Worm (Caenorhabditis elegans) whole organism, L1 larva: ENCODE data around the gene sysm-1.
A peak's percentile ranks its signal among the peaks of the same experiment; 100 is the strongest.

Experiments used
- C34B4.2 ChIP-seq: sonication (generic microtip); optimal IDR thresholded peaks from 2 replicates; lab custom pipeline; 2017; ENCODE audit warnings: mild to moderate bottlenecking, missing genetic modification characterization, missing compliant biosample characterization
- F16B12.6 ChIP-seq: fragments of 150-350 bp; optimal IDR thresholded peaks from 2 replicates; lab custom pipeline; 2014; ENCODE audit warnings: missing biosample characterization, missing genetic modification characterization
- Y116A8C.19 ChIP-seq: sonication (generic microtip); optimal IDR thresholded peaks from 2 replicates; lab custom pipeline; 2016; ENCODE audit warnings: missing compliant biosample characterization, missing genetic modification characterization, borderline replicate concordance
- aha-1 ChIP-seq: fragments of 150-350 bp; optimal IDR thresholded peaks from 2 replicates; lab custom pipeline; 2014; ENCODE audit warnings: missing biosample characterization, missing genetic modification characterization
- alr-1 ChIP-seq: fragments of 200-800 bp; sonication (Bioruptor generic); optimal IDR thresholded peaks from 2 replicates; lab custom pipeline; 2018; ENCODE audit warnings: borderline replicate concordance, mild to moderate bottlenecking, missing genetic modification characterization, missing compliant biosample characterization
- blmp-1 ChIP-seq: fragments of 150-350 bp; optimal IDR thresholded peaks from 2 replicates; lab custom pipeline; 2014; ENCODE audit warnings: missing biosample characterization, missing genetic modification characterization
- ceh-8 ChIP-seq: fragments of 200-800 bp; sonication (Bioruptor generic); optimal IDR thresholded peaks from 2 replicates; lab custom pipeline; 2018; ENCODE audit warnings: mild to moderate bottlenecking, missing genetic modification characterization, moderate library complexity, missing compliant biosample characterization
- ceh-90 ChIP-seq: sonication (generic microtip); optimal IDR thresholded peaks from 2 replicates; lab custom pipeline; 2016; ENCODE audit warnings: missing genetic modification characterization, missing compliant biosample characterization
- dpl-1 ChIP-seq, 3 experiments: fragments of 150-350 bp in 2 of 3; sonication (generic microtip) in 1 of 3; optimal IDR thresholded peaks; 2 replicates each; lab custom pipeline; 2014 to 2017; ENCODE audit warnings: missing biosample characterization in 3 of 3, missing genetic modification characterization in 3 of 3, missing genetic modification reagents in 3 of 3
- dsc-1 ChIP-seq: sonication (generic microtip); optimal IDR thresholded peaks from 2 replicates; lab custom pipeline; 2016; ENCODE audit warnings: mild to moderate bottlenecking, missing genetic modification characterization, missing compliant biosample characterization
- efl-1 ChIP-seq, 4 experiments: fragments of 150-350 bp; optimal IDR thresholded peaks in 3 of 4; peaks in 1 of 4; 1 replicate in 1 of 4; 2 replicates in 3 of 4; lab custom pipeline; 2014; ENCODE audit warnings: missing biosample characterization in 2 of 4, missing genetic modification characterization in 2 of 4, missing genetic modification reagents in 2 of 4
- efl-3 ChIP-seq: fragments of 200-800 bp; sonication (Bioruptor generic); optimal IDR thresholded peaks from 2 replicates; lab custom pipeline; 2018; ENCODE audit warnings: mild to moderate bottlenecking, missing genetic modification characterization, missing compliant biosample characterization
- elt-2 ChIP-seq: sonication (generic microtip); optimal IDR thresholded peaks from 2 replicates; lab custom pipeline; 2016; ENCODE audit warnings: missing genetic modification characterization, mild to moderate bottlenecking, inconsistent platforms, missing compliant biosample characterization, missing genetic modification reagents
- elt-3 ChIP-seq, 6 experiments: fragments of 150-350 bp in 1 of 6; sonication (generic microtip); optimal IDR thresholded peaks; 2 replicates each; lab custom pipeline; 2017 to 2018; ENCODE audit warnings: missing biosample characterization in 6 of 6, missing genetic modification characterization in 6 of 6, inconsistent platforms in 1 of 6
- fkh-4 ChIP-seq: sonication (generic microtip); optimal IDR thresholded peaks from 2 replicates; lab custom pipeline; 2016; ENCODE audit warnings: missing compliant biosample characterization, missing genetic modification characterization, borderline replicate concordance
- fkh-8 ChIP-seq: sonication (generic microtip); optimal IDR thresholded peaks from 2 replicates; lab custom pipeline; 2016; ENCODE audit warnings: mild to moderate bottlenecking, missing genetic modification characterization, missing compliant biosample characterization
- hlh-4 ChIP-seq: sonication (generic microtip); optimal IDR thresholded peaks from 2 replicates; lab custom pipeline; 2016; ENCODE audit warnings: mild to moderate bottlenecking, missing genetic modification characterization, missing compliant biosample characterization
- lin-14 ChIP-seq: fragments of 200-800 bp; sonication (Bioruptor generic); optimal IDR thresholded peaks from 2 replicates; lab custom pipeline; 2018; ENCODE audit warnings: mild to moderate bottlenecking, missing genetic modification characterization, moderate library complexity, missing compliant biosample characterization
- lin-15B ChIP-seq: fragments of 150-350 bp; sonication (generic microtip); optimal IDR thresholded peaks from 3 replicates; lab custom pipeline; 2014; ENCODE audit warnings: missing biosample characterization, missing genetic modification characterization
- lin-35 ChIP-seq, 2 experiments: fragments of 150-350 bp; optimal IDR thresholded peaks; 2 replicates each; lab custom pipeline; 2014; ENCODE audit warnings: missing biosample characterization in 2 of 2, missing genetic modification characterization in 2 of 2, missing genetic modification reagents in 2 of 2
- lir-3 ChIP-seq: sonication (generic microtip); optimal IDR thresholded peaks from 2 replicates; lab custom pipeline; 2016; ENCODE audit warnings: mild to moderate bottlenecking, missing genetic modification characterization, moderate library complexity, missing compliant biosample characterization; ENCODE audit not compliant: poor library complexity
- lsy-2 ChIP-seq, 2 experiments: fragments of 150-350 bp; optimal IDR thresholded peaks; 2 replicates each; lab custom pipeline; 2014; ENCODE audit warnings: missing biosample characterization in 2 of 2, missing genetic modification characterization in 2 of 2
- mef-2 ChIP-seq: fragments of 150-350 bp; optimal IDR thresholded peaks from 2 replicates; lab custom pipeline; 2014; ENCODE audit warnings: missing biosample characterization, missing genetic modification characterization
- mep-1 ChIP-seq: fragments of 150-350 bp; optimal IDR thresholded peaks from 2 replicates; lab custom pipeline; 2014; ENCODE audit warnings: missing biosample characterization, missing genetic modification characterization
- nhr-11 ChIP-seq: fragments of 150-350 bp; optimal IDR thresholded peaks from 2 replicates; lab custom pipeline; 2014; ENCODE audit warnings: missing biosample characterization, missing genetic modification characterization
- nhr-19 ChIP-seq: fragments of 200-800 bp; sonication (Bioruptor generic); conservative IDR thresholded peaks from 2 replicates; pipeline ENCODE4 v1.3.6; 2022; ENCODE audit warnings: missing genetic modification characterization, missing compliant biosample characterization
- nhr-237 ChIP-seq: fragments of 150-350 bp; optimal IDR thresholded peaks from 2 replicates; lab custom pipeline; 2014; ENCODE audit warnings: missing biosample characterization, missing genetic modification characterization
- nhr-28 ChIP-seq: fragments of 150-350 bp; optimal IDR thresholded peaks from 2 replicates; lab custom pipeline; 2014; ENCODE audit warnings: missing biosample characterization, missing genetic modification characterization
- nhr-77 ChIP-seq: fragments of 150-350 bp; optimal IDR thresholded peaks from 2 replicates; lab custom pipeline; 2014; ENCODE audit warnings: missing biosample characterization, missing genetic modification characterization
- nhr-84 ChIP-seq: sonication (generic microtip); optimal IDR thresholded peaks from 2 replicates; lab custom pipeline; 2017; ENCODE audit warnings: missing biosample characterization, missing genetic modification characterization
- nhr-85 ChIP-seq: sonication (generic microtip); peaks from one replicate; lab custom pipeline; 2016; ENCODE audit warnings: missing genetic modification characterization, inconsistent platforms, missing compliant biosample characterization
- skn-1 ChIP-seq: fragments of 150-350 bp; optimal IDR thresholded peaks from 2 replicates; lab custom pipeline; 2014; ENCODE audit warnings: missing biosample characterization, missing genetic modification characterization
- snpc-4 ChIP-seq: fragments of 150-350 bp; optimal IDR thresholded peaks from 2 replicates; lab custom pipeline; 2014; ENCODE audit warnings: missing biosample characterization, missing genetic modification characterization
- snu-23 ChIP-seq: sonication (generic microtip); optimal IDR thresholded peaks from 2 replicates; lab custom pipeline; 2016; ENCODE audit warnings: missing genetic modification characterization, missing compliant biosample characterization
- swsn-7 ChIP-seq: sonication (generic microtip); optimal IDR thresholded peaks from 2 replicates; lab custom pipeline; 2016; ENCODE audit warnings: missing genetic modification characterization, missing compliant biosample characterization
- tbx-2 ChIP-seq: sonication (generic microtip); optimal IDR thresholded peaks from 2 replicates; lab custom pipeline; 2016; ENCODE audit warnings: missing genetic modification characterization, missing compliant biosample characterization
- vab-15 ChIP-seq: sonication (generic microtip); optimal IDR thresholded peaks from 2 replicates; lab custom pipeline; 2017; ENCODE audit warnings: missing genotype, mild to moderate bottlenecking, missing genetic modification characterization, missing compliant biosample characterization
- xbp-1 ChIP-seq: sonication (generic microtip); optimal IDR thresholded peaks from 2 replicates; lab custom pipeline; 2016; ENCODE audit warnings: missing genetic modification characterization, missing compliant biosample characterization
- zag-1 ChIP-seq: fragments of 150-350 bp; optimal IDR thresholded peaks from 2 replicates; lab custom pipeline; 2014; ENCODE audit warnings: missing biosample characterization, missing genetic modification characterization
- zip-4 ChIP-seq: fragments of 200-800 bp; sonication (Bioruptor generic); optimal IDR thresholded peaks from 2 replicates; lab custom pipeline; 2018; ENCODE audit warnings: mild to moderate bottlenecking, missing genetic modification characterization, moderate library complexity, missing compliant biosample characterization

Gene sysm-1

DNA sequence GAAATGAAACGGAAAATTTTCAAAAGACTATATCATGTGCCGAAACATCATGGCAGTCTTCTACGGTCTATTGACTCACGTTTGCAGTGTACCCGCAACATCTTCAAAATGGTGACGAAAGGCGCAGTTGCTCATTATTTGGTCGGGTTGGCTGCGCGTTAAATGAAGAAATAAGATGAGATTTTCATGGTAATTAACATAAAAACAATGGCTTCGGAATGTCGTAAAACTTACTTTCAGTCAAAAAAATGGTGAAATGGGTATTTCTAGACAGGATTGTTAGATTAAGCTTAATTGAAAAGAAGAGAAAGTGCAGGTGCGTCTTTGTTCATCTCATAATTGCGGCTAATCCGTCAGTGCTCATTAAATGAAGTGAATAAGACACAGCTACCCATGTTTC lies 29.4 kb downstream of the sysm-1 start, which contains the start of gene T24B8.7:
T24B8.7 (minus strand) TSS at position 101 of the 400 bp plus-strand sequence.
- TF ChIP-seq lin-15B (tag; lab: Kevin White, UChicago) = no peak
- TF ChIP-seq fkh-8 (tag; lab: Kevin White, UChicago) = no peak
- TF ChIP-seq C34B4.2 (tag; lab: Kevin White, UChicago) = no peak
- TF ChIP-seq lsy-2 (tag; optimal IDR thresholded peaks at IDR 0.05; lab: Kevin White, UChicago) = no peak
- TF ChIP-seq efl-1 (optimal IDR thresholded peaks at IDR 0.05; lab: Kevin White, UChicago) = no peak
- TF ChIP-seq efl-1 (GFP tag; optimal IDR thresholded peaks at IDR 0.05 in 1 of 2; lab: Kevin White, UChicago) = peak in 1 of 2 experiments; percentile 71

DNA sequence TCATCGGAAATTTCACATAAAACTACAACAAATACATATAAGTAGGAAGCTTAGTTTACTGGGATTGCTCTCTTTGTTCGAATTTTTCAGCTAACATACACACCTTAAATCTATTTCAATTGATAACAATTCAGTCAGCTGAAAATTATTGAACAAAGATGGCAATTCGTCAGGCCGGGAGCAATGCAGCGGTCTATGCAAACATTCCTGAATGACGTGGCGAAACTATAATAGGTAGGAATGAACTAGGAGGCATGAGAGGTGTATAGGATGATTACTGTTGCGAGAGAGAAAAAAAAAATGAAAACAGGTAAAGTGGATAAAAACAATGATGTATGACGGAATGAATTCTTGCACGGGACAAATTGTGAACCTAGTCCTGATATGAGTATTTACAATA lies 40.9 kb downstream of the sysm-1 start:
- TF ChIP-seq F16B12.6 = no peak
- TF ChIP-seq fkh-4 (tag; lab: Kevin White, UChicago) = no peak
- no peak for TF ChIP-seq vab-15 (tag; lab: Kevin White, UChicago)

DNA sequence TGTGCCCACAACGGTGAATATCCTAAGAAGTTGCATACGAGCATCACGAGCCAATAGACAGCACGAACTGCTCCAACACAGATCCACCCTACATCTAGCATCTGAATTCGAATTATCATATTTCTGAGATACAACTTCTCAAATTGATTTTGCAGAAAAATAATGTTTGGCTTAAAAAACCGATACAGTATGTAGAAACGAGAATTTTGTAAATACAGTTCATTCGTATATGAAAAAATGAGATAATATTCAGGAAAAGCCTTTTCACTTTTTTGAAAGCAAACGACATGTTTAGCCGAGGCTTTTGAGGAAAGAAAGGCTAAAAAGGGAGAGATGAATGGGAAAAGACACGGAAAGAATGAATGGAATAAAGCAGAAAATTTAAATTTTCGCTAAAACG lies 41.7 kb downstream of the sysm-1 start, which contains the start of gene F37B12.3:
F37B12.3 (minus strand) TSS at position 101 of the 400 bp plus-strand sequence.
- TF ChIP-seq vab-15 (tag; lab: Kevin White, UChicago) = no peak
- TF ChIP-seq snu-23 (GFP tag; lab: Kevin White, UChicago) = no peak
- TF ChIP-seq xbp-1 (tag; lab: Kevin White, UChicago) = no peak
- TF ChIP-seq lin-35 (GFP tag; optimal IDR thresholded peaks at IDR 0.05; lab: Kevin White, UChicago) = no peak

DNA sequence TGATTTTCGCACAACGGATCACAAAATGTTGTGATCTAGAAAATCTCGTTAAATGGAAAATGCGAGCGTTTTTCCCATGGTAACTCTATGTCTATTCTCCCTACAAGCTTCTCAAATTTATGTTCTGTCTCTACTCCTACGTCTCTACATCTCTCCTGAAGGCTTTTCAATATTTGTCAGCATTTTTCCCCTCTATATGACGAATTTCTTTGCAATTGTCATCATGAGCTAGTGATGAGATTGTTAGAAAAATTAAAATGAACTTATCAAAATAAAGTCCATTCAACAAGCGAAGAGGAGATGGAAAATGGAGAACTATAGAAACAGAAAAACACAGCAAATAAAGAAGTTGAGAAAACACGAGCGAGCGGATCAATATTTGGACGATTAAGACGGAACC lies 44.3 kb downstream of the sysm-1 start:
- TF ChIP-seq skn-1 (tag; lab: Kevin White, UChicago) (peak; percentile 91), nhr-11 (tag; lab: Kevin White, UChicago) (no peak)

DNA sequence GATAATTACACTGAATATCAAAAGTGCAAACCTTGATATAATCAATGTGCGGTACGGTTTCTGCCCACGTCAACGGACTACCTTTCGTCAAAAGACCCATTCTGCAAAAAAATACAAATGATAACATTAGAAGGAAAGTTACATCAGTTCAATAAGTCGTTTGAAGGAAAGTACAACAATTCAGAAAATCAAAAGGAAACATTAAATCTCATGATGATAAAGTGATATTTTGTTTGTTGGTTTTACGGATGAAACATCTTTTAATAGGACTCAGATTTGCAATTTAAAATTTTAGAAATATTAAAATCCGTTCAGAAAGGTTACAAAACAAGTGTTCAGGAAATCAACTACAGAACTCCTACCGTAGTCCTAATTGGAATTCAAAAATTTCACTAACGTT lies 44.8 kb downstream of the sysm-1 start, which contains the start of gene gcs-1:
gcs-1 (minus strand) TSS at position 101 of the 400 bp plus-strand sequence.
- TF ChIP-seq nhr-77 (tag; lab: Kevin White, UChicago) = no peak
- no peak for TF ChIP-seq mef-2
- TF ChIP-seq Y116A8C.19 (tag; lab: Kevin White, UChicago) = no peak
- TF ChIP-seq nhr-19 = no peak
- no peak for TF ChIP-seq zag-1
- no peak for TF ChIP-seq efl-1 (optimal IDR thresholded peaks at IDR 0.05; lab: Kevin White, UChicago)
- peak in 1 of 2 experiments; percentile 25 for TF ChIP-seq efl-1 (GFP tag; optimal IDR thresholded peaks at IDR 0.05 in 1 of 2; lab: Kevin White, UChicago)

DNA sequence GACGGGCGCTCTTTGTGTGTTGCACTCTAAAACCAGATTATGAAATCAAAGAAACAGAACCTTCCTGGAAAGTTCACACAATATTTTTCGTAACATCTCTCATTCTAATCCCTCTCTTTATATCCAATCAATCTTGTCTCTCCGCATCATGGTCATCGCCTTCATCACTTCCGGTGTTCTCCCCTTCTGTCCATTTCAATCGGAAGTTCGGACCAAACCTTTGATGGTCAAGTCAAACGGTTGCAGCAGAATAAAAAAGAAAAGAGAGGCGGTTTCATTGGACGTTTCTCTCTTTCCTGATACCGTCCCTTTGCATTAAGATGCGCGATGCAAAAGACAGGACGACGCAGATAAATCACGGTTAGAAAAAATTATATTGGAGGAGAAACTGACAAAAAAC lies 50.0 kb downstream of the sysm-1 start:
- TF ChIP-seq nhr-84 (tag; lab: Kevin White, UChicago) (no peak), hlh-4 (tag; lab: Kevin White, UChicago) (no peak), C34B4.2 (tag; lab: Kevin White, UChicago) (no peak), nhr-28 (tag; lab: Kevin White, UChicago) (no peak), elt-2 (tag; lab: Kevin White, UChicago) (no peak), ceh-90 (no peak), lsy-2 (tag; optimal IDR thresholded peaks at IDR 0.05; lab: Kevin White, UChicago) (no peak), alr-1 (tag; lab: Kevin White, UChicago) (no peak), ceh-8 (no peak), nhr-85 (tag; lab: Kevin White, UChicago) (peak; percentile 52), dsc-1 (no peak), lir-3 (tag; lab: Kevin White, UChicago) (no peak), elt-3 (tag; optimal IDR thresholded peaks at IDR 0.05; lab: Kevin White, UChicago) (peak in 1 of 6 experiments; percentile 12), mep-1 (tag; lab: Kevin White, UChicago) (peak; percentile 2), dpl-1 (GFP tag; optimal IDR thresholded peaks at IDR 0.05; lab: Kevin White, UChicago) (no peak), aha-1 (no peak), lin-14 (GFP tag; lab: Kevin White, UChicago) (peak; percentile 37), efl-3 (no peak), blmp-1 (tag; lab: Kevin White, UChicago) (peak; percentile 86), tbx-2 (tag; lab: Kevin White, UChicago) (no peak), snpc-4 (tag; lab: Kevin White, UChicago) (no peak), nhr-237 (tag; lab: Kevin White, UChicago) (no peak), fkh-4 (tag; lab: Kevin White, UChicago) (no peak), F16B12.6 (no peak), zip-4 (no peak), lin-15B (tag; lab: Kevin White, UChicago) (no peak), swsn-7 (tag; lab: Kevin White, UChicago) (no peak)
